Fruit fly (Drosophila melanogaster) whole organism, larva: ENCODE results near the gene CG4194.

Experiments used
- noc ChIP-seq: fragments of 200-800 bp; sonication (Bioruptor generic); optimal IDR thresholded peaks from 3 replicates; lab custom pipeline; 2019; ENCODE audit warnings: missing biosample characterization, mild to moderate bottlenecking, missing genetic modification characterization, moderate library complexity

CG4194 gene

dm6 chrX:2050070-2050899, 18.1 kb upstream of the CG4194 start, which contains the start of gene moody:
Gene moody (minus strand): TSS chrX:2050120.
- TF ChIP-seq noc, result peak; percentile 96

- TF ChIP-seq noc, result no peak
Observed at dm6 chrX:2061119-2061518, 7.3 kb upstream of the CG4194 start.

dm6 chrX:2061849-2062248, 6.5 kb upstream of the CG4194 start, which contains the start of gene Sik2:
Gene Sik2 (minus strand): TSS chrX:2061915.
- no peak for TF ChIP-seq noc

- no peak for TF ChIP-seq noc
Observed at dm6 chrX:2065073-2065472, 3.3 kb upstream of the CG4194 start, which contains the start of gene CG4281. Gene CG4281 (minus strand): TSS chrX:2065142.

- no peak for TF ChIP-seq noc
Observed at dm6 chrX:2066259-2066658, 2.1 kb upstream of the CG4194 start, which contains the start of gene CG14054. Gene CG14054 (minus strand): TSS chrX:2066359.

- TF ChIP-seq noc, result peak; percentile 6
Observed at dm6 chrX:2069787-2070707, 1.7 kb downstream of the CG4194 start.

- peak; percentile 84 for TF ChIP-seq noc
Observed at dm6 chrX:2070708-2071063, 2.3 kb downstream of the CG4194 start.

dm6 chrX:2071878-2072817, 3.8 kb downstream of the CG4194 start, which contains the start of gene Rtca:
Gene Rtca (plus strand): TSS chrX:2072413.
- TF ChIP-seq noc, result peak; percentile 66

- TF ChIP-seq noc, result no peak
Observed at dm6 chrX:2073325-2073724, 4.9 kb downstream of the CG4194 start, which contains the start of gene CG4199. Gene CG4199 (minus strand): TSS chrX:2073483.

dm6 chrX:2075846-2076377, 7.5 kb downstream of the CG4194 start, which contains the start of gene CG4045:
Gene CG4045 (minus strand): TSS chrX:2075900.
- no peak for TF ChIP-seq noc

dm6 chrX:2076412-2077357, 8.3 kb downstream of the CG4194 start, which contains the start of gene CG4025:
Gene CG4025 (plus strand): TSS chrX:2076966.
- TF ChIP-seq noc, result no peak

dm6 chrX:2080367-2080927, 12.1 kb downstream of the CG4194 start, which contains the start of the genes CG16903 and Unc-76:
Gene CG16903 (minus strand): TSS chrX:2080405.
Gene Unc-76 (plus strand): TSS chrX:2080610.
- TF ChIP-seq noc, result peak; percentile 45

- no peak for TF ChIP-seq noc
Observed at dm6 chrX:2081848-2082365, 13.5 kb downstream of the CG4194 start.

- TF ChIP-seq noc, result peak; percentile 91
Observed at dm6 chrX:2083109-2083508, 14.7 kb downstream of the CG4194 start.
